Worm (Caenorhabditis elegans): ENCODE data around the gene sdz-20.

sdz-20 gene

ce11 chrIII:13342079-13342734 lies 8.4 kb downstream of the sdz-20 start, which contains the start of gene dro-1:
TSS of gene dro-1 (plus strand) at chrIII:13342684.
- TF ChIP-seq him-1 (tag; optimal IDR thresholded peaks at IDR 0.05) (no peak), F52B5.7 (tag; optimal IDR thresholded peaks at IDR 0.05) (no peak), ceh-27 (GFP tag; optimal IDR thresholded peaks at IDR 0.05) (no peak), zim-3 (tag; optimal IDR thresholded peaks at IDR 0.05) (no peak), tbx-9 (tag; optimal IDR thresholded peaks at IDR 0.05; ENCODE audit: borderline replicate concordance) (no peak), sptf-2 (GFP tag; optimal IDR thresholded peaks at IDR 0.05) (no peak), zfh-2 (GFP tag; conservative IDR thresholded peaks at IDR 0.05) (no peak)

- TF ChIP-seq ceh-91 (GFP tag; IDR thresholded peaks at IDR 0.05) (no peak), xnd-1 (tag; optimal IDR thresholded peaks at IDR 0.05) (no peak), B0035.1 (tag; optimal IDR thresholded peaks at IDR 0.05) (no peak), ceh-79 (tag; optimal IDR thresholded peaks at IDR 0.05) (no peak), F23B12.7 (tag; optimal IDR thresholded peaks at IDR 0.05; ENCODE audit: insufficient read depth) (no peak), C17E4.6 (GFP tag; IDR thresholded peaks at IDR 0.05) (no peak), aptf-3 (GFP tag; IDR thresholded peaks at IDR 0.05) (no peak), madf-3 (GFP tag; IDR thresholded peaks at IDR 0.05) (no peak), B0019.2 (GFP tag; conservative IDR thresholded peaks at IDR 0.05) (no peak), nhr-90 (tag; optimal IDR thresholded peaks at IDR 0.05) (no peak), B0261.1 (tag; optimal IDR thresholded peaks at IDR 0.05) (no peak), mxl-1 (tag; optimal IDR thresholded peaks at IDR 0.05) (no peak), egrh-3 (GFP tag; IDR thresholded peaks at IDR 0.05) (no peak), ceh-27 (GFP tag; optimal IDR thresholded peaks at IDR 0.05) (no peak), ceh-58 (GFP tag; IDR thresholded peaks at IDR 0.05) (no peak), mcd-1 (GFP tag; IDR thresholded peaks at IDR 0.05) (no peak)
Measured at ce11 chrIII:13343117-13343516, 9.3 kb downstream of the sdz-20 start, which contains the start of gene ife-1. TSS of gene ife-1 (plus strand) at chrIII:13343417.

- TF ChIP-seq let-526 (GFP tag; IDR thresholded peaks at IDR 0.05) (no peak), egl-44 (GFP tag; IDR thresholded peaks at IDR 0.05) (0 out of 2 replicates have a peak, but pooled peaks have one; percentile 34), F49E8.2 (tag; optimal IDR thresholded peaks at IDR 0.05; ENCODE audit: insufficient read depth) (no peak), zim-3 (tag; optimal IDR thresholded peaks at IDR 0.05) (no peak), hsf-1 (GFP tag; IDR thresholded peaks at IDR 0.05) (0 out of 2 replicates have a peak, but pooled peaks have one; percentile 9), ztf-18 (tag; optimal IDR thresholded peaks at IDR 0.05) (peak; percentile 56), lin-26 (GFP tag; IDR thresholded peaks at IDR 0.05) (peak; percentile 56; the same call in 1 of the 2 replicates), hrde-1 (tag; optimal IDR thresholded peaks at IDR 0.05; ENCODE audit: borderline replicate concordance) (peak; percentile 26), madf-6 (GFP tag; IDR thresholded peaks at IDR 0.05) (no peak), athp-1 (tag; optimal IDR thresholded peaks at IDR 0.05) (peak; percentile 34), rpc-1 (optimal IDR thresholded peaks at IDR 0.05) (no peak), rpc-1 (tag; optimal IDR thresholded peaks at IDR 0.05) (no peak), egl-18 (GFP tag; IDR thresholded peaks at IDR 0.05) (no peak), chd-7 (tag; optimal IDR thresholded peaks at IDR 0.05) (no peak), bed-1 (GFP tag; IDR thresholded peaks at IDR 0.05) (no peak), ets-4 (GFP tag; optimal IDR thresholded peaks at IDR 0.05) (no peak), hmg-1.2 (GFP tag; IDR thresholded peaks at IDR 0.05) (no peak), cebp-1 (GFP tag; IDR thresholded peaks at IDR 0.05) (no peak), cebp-1 (tag; optimal IDR thresholded peaks at IDR 0.05) (peak; percentile 1), T26A5.8 (tag; optimal IDR thresholded peaks at IDR 0.05) (peak; percentile 35), tbp1 (GFP tag; optimal IDR thresholded peaks at IDR 0.05) (no peak), hlh-26 (GFP tag; conservative IDR thresholded peaks at IDR 0.05) (no peak), snpc-1.1 (tag; optimal IDR thresholded peaks at IDR 0.05; ENCODE audit: insufficient read depth) (no peak), pbrm-1 (GFP tag; IDR thresholded peaks at IDR 0.05) (0 out of 2 replicates have a peak, but pooled peaks have one; percentile 21), C17E4.6 (GFP tag; IDR thresholded peaks at IDR 0.05) (no peak)
Measured at ce11 chrIII:13343562-13344139, 9.8 kb downstream of the sdz-20 start.

Data from whole organism, young adult.